In genomic region chrV:12869948-12870347, ce11 we compare ENCODE assay signal across 2 worm cellular contexts.
TF ChIP-seq lines count a peak whose summit lies in the region.

Gene T07F10.3, minus strand, starts transcription at chrV:12870045.

TF ChIP-seq in whole organism, L1 larva, 84 proteins besides CTCF, POLR2A, EP300 and RAD21 (continued from another document):
- TF ChIP-seq nhr-237 (tag; optimal IDR thresholded peaks at IDR 0.05; lab: Kevin White, UChicago) (peak; percentile 48), fos-1 (tag; optimal IDR thresholded peaks at IDR 0.05; lab: Kevin White, UChicago) (peak; percentile 67), ets-5 (GFP tag; IDR thresholded peaks at IDR 0.05; lab: Robert Waterston, UW) (no peak), elt-2 (tag; optimal IDR thresholded peaks at IDR 0.05; lab: Kevin White, UChicago) (peak; percentile 92), lin-13 (GFP tag; optimal IDR thresholded peaks at IDR 0.05; lab: Kevin White, UChicago) (peak; percentile 80), C04F5.9 (tag; optimal IDR thresholded peaks at IDR 0.05; lab: Kevin White, UChicago) (peak; percentile 95), nhr-20 (tag; optimal IDR thresholded peaks at IDR 0.05; lab: Kevin White, UChicago) (peak; percentile 96), snpc-4 (tag; optimal IDR thresholded peaks at IDR 0.05; lab: Kevin White, UChicago) (peak; percentile 78), lin-39 (tag; optimal IDR thresholded peaks at IDR 0.05; lab: Kevin White, UChicago) (peak; percentile 84), egl-27 (tag; optimal IDR thresholded peaks at IDR 0.05; lab: Kevin White, UChicago) (no peak), xbp-1 (tag; optimal IDR thresholded peaks at IDR 0.05; lab: Kevin White, UChicago) (peak; percentile 96), pax-3 (tag; optimal IDR thresholded peaks at IDR 0.05; lab: Kevin White, UChicago) (peak; percentile 100), ceh-88 (GFP tag; IDR thresholded peaks at IDR 0.05; lab: Robert Waterston, UW) (peak; percentile 88), zip-4 (GFP tag; optimal IDR thresholded peaks at IDR 0.05; lab: Kevin White, UChicago) (peak; percentile 90), ceh-90 (tag; optimal IDR thresholded peaks at IDR 0.05; lab: Kevin White, UChicago) (peak; percentile 100), mep-1 (tag; optimal IDR thresholded peaks at IDR 0.05; lab: Kevin White, UChicago) (peak; percentile 88), dpl-1 (GFP tag; optimal IDR thresholded peaks at IDR 0.05; lab: Kevin White, UChicago) (peak; percentile 96 to 98 (median 98)), tbx-2 (tag; optimal IDR thresholded peaks at IDR 0.05; lab: Kevin White, UChicago) (peak; percentile 98), tlp-1 (tag; optimal IDR thresholded peaks at IDR 0.05; lab: Kevin White, UChicago) (no peak), grh-1 (GFP tag; IDR thresholded peaks at IDR 0.05; lab: Robert Waterston, UW) (peak; percentile 91), C16A3.4 (tag; optimal IDR thresholded peaks at IDR 0.05; lab: Kevin White, UChicago) (peak; percentile 77), nhr-12 (tag; optimal IDR thresholded peaks at IDR 0.05; lab: Kevin White, UChicago) (no peak), lir-3 (tag; optimal IDR thresholded peaks at IDR 0.05; lab: Kevin White, UChicago; ENCODE audit: poor library complexity) (peak; percentile 99), fkh-10 (GFP tag; optimal IDR thresholded peaks at IDR 0.05; lab: Kevin White, UChicago) (peak; percentile 8)

TF ChIP-seq in whole organism, young adult, 124 proteins besides CTCF, POLR2A, EP300 and RAD21 (continued from another document):
- TF ChIP-seq lir-1 (GFP tag; conservative IDR thresholded peaks at IDR 0.05; lab: Robert Waterston, UW) (peak; percentile 80), athp-1 (tag; optimal IDR thresholded peaks at IDR 0.05; lab: Kevin White, UChicago) (peak; percentile 80), D2030.7 (GFP tag; IDR thresholded peaks at IDR 0.05; lab: Robert Waterston, UW) (peak; percentile 39; the same call in 1 of the 2 replicates), ceh-100 (GFP tag; IDR thresholded peaks at IDR 0.05; lab: Robert Waterston, UW) (peak; percentile 37; the same call in 1 of the 2 replicates), lin-35 (GFP tag; optimal IDR thresholded peaks at IDR 0.05; lab: Kevin White, UChicago) (peak; percentile 42 to 94 (median 52)), nfyb-1 (GFP tag; IDR thresholded peaks at IDR 0.05; lab: Robert Waterston, UW) (0 out of 2 replicates have a peak, but pooled peaks have one; percentile 60), Y56A3A.18 (GFP tag; IDR thresholded peaks at IDR 0.05; lab: Robert Waterston, UW) (no peak), xnd-1 (tag; optimal IDR thresholded peaks at IDR 0.05; lab: Kevin White, UChicago) (peak; percentile 30), mes-4 (tag; optimal IDR thresholded peaks at IDR 0.05; lab: Kevin White, UChicago) (no peak), let-526 (GFP tag; IDR thresholded peaks at IDR 0.05; lab: Robert Waterston, UW) (peak; percentile 84), hsf-1 (GFP tag; IDR thresholded peaks at IDR 0.05; lab: Robert Waterston, UW) (no peak), rec-8 (tag; optimal IDR thresholded peaks at IDR 0.05; lab: Kevin White, UChicago) (peak; percentile 76 to 85), unc-62 (GFP tag; optimal IDR thresholded peaks at IDR 0.05; lab: Kevin White, UChicago) (no peak), snpc-1.3 (tag; optimal IDR thresholded peaks at IDR 0.05; lab: Kevin White, UChicago; ENCODE audit: insufficient read depth) (peak; percentile 15)
